Worm (Caenorhabditis elegans) whole organism, L4 larva: ENCODE results near the gene fil-2.

Experiments used
- daf-16 ChIP-seq, 3 experiments: sonication (generic microtip); optimal IDR thresholded peaks; 2 replicates each; lab custom pipeline; 2016 to 2017; ENCODE audit warnings: missing genetic modification characterization in 3 of 3, missing genetic modification reagents in 3 of 3, mild to moderate bottlenecking in 2 of 3, missing compliant biosample characterization in 2 of 3, missing biosample characterization in 1 of 3, moderate library complexity in 1 of 3
- daf-19 ChIP-seq: fragments of 200-800 bp; sonication (Bioruptor generic); conservative IDR thresholded peaks from 2 replicates; pipeline ENCODE4 v1.3.6; 2022; ENCODE audit warnings: missing genetic modification characterization, missing compliant biosample characterization
- dmd-8 ChIP-seq: fragments of 200-800 bp; sonication (Bioruptor generic); IDR thresholded peaks from 2 replicates; pipeline ENCODE4 v1.3.6; 2022; ENCODE audit warnings: missing genetic modification characterization, missing compliant biosample characterization
- lin-15B ChIP-seq: fragments of 150-350 bp; sonication (generic microtip); optimal IDR thresholded peaks from 3 replicates; lab custom pipeline; 2014; ENCODE audit warnings: missing biosample characterization, missing genetic modification characterization

DNA sequence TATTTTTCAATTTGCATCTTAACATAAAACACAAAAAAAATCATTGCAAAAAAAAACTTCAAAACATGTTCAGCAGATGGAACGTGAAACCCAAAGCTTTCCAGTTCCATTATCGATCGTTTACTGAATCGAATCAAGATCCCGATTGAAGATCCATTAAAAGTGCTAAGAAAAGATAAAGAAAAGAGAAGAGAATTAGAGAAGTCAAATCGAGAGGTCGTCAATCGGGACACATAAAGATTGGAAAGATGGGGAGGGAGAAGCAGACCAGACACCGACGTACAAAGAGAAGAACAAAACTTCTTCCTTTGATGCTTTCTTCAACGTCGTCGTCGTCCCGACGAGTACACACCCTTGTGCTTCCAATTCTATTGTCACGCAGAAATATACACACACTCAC lies 45.9 kb upstream of the fil-2 start:
- TF ChIP-seq lin-15B (tag; lab: Kevin White, UChicago), result no peak
- no peak for TF ChIP-seq daf-16 (GFP tag; optimal IDR thresholded peaks at IDR 0.05; lab: Kevin White, UChicago)
- no peak for TF ChIP-seq daf-16 (tag; optimal IDR thresholded peaks at IDR 0.05; lab: Kevin White, UChicago)
- TF ChIP-seq daf-19 (GFP tag; lab: Robert Waterston, UW), result no peak
- no peak for TF ChIP-seq dmd-8 (GFP tag; lab: Robert Waterston, UW)
